Fruit fly (Drosophila melanogaster) whole organism, embryonic: ENCODE results near the gene Gclm.

Experiments used
- CG10147 ChIP-seq: fragments of 200-800 bp; sonication (Bioruptor generic); optimal IDR thresholded peaks from 2 replicates; lab custom pipeline; 2019; ENCODE audit warnings: missing biosample characterization, mild to moderate bottlenecking, missing genetic modification characterization, moderate library complexity
- CG10321 ChIP-seq: fragments of 200-800 bp; sonication (Bioruptor generic); IDR thresholded peaks from 2 replicates; pipeline ENCODE4 v1.3.6; 2022; ENCODE audit warnings: missing biosample characterization, missing genetic modification characterization
- CG10959 ChIP-seq: fragments of 200-800 bp; sonication (Bioruptor generic); IDR thresholded peaks from 2 replicates; pipeline ENCODE4 v1.3.6; 2022; ENCODE audit warnings: missing biosample characterization, missing genetic modification characterization
- CG12942 ChIP-seq: fragments of 200-800 bp; sonication (Bioruptor generic); optimal IDR thresholded peaks from 3 replicates; lab custom pipeline; 2016; ENCODE audit warnings: missing biosample characterization, missing genetic modification characterization
- CG13296 ChIP-seq: fragments of 200-800 bp; sonication (Bioruptor generic); optimal IDR thresholded peaks from 3 replicates; lab custom pipeline; 2018; ENCODE audit warnings: missing biosample characterization, mild to moderate bottlenecking, missing genetic modification characterization
- CG1647 ChIP-seq: fragments of 200-800 bp; sonication (Bioruptor generic); optimal IDR thresholded peaks from 3 replicates; lab custom pipeline; 2016; ENCODE audit warnings: missing biosample characterization, missing genetic modification characterization
- CG2678 ChIP-seq: fragments of 200-800 bp; sonication (Bioruptor generic); optimal IDR thresholded peaks from 3 replicates; lab custom pipeline; 2019; ENCODE audit warnings: missing biosample characterization, mild to moderate bottlenecking, missing genetic modification characterization, moderate library complexity
- CG31388 ChIP-seq: fragments of 200-800 bp; sonication (Bioruptor generic); optimal IDR thresholded peaks from 2 replicates; lab custom pipeline; 2016; ENCODE audit warnings: missing biosample characterization, missing genetic modification characterization
- CG3407 ChIP-seq: fragments of 200-800 bp; sonication (Bioruptor generic); optimal IDR thresholded peaks from 2 replicates; lab custom pipeline; 2018; ENCODE audit warnings: missing biosample characterization, mild to moderate bottlenecking, missing genetic modification characterization
- CG6683 ChIP-seq: fragments of 200-800 bp; sonication (Bioruptor generic); optimal IDR thresholded peaks from 2 replicates; lab custom pipeline; 2017; ENCODE audit warnings: missing biosample characterization, mild to moderate bottlenecking, missing genetic modification characterization, missing genetic modification reagents
- CG7556 ChIP-seq: fragments of 200-800 bp; sonication (Bioruptor generic); optimal IDR thresholded peaks from 2 replicates; lab custom pipeline; 2017; ENCODE audit warnings: missing biosample characterization, mild to moderate bottlenecking, missing genetic modification characterization
- CG9437 ChIP-seq: fragments of 200-800 bp; sonication (Bioruptor generic); optimal IDR thresholded peaks from 2 replicates; lab custom pipeline; 2018; ENCODE audit warnings: missing biosample characterization, mild to moderate bottlenecking, missing genetic modification characterization
- CG9876 ChIP-seq: fragments of 200-800 bp; sonication (Bioruptor generic); optimal IDR thresholded peaks from 2 replicates; lab custom pipeline; 2016; ENCODE audit warnings: missing biosample characterization, missing genetic modification characterization
- CrebB ChIP-seq: fragments of 200-800 bp; sonication (Bioruptor generic); optimal IDR thresholded peaks from 3 replicates; lab custom pipeline; 2018; ENCODE audit warnings: missing biosample characterization, mild to moderate bottlenecking, missing genetic modification characterization
- D19B ChIP-seq: fragments of 200-800 bp; sonication (Bioruptor generic); optimal IDR thresholded peaks from 2 replicates; lab custom pipeline; 2017; ENCODE audit warnings: missing biosample characterization, mild to moderate bottlenecking, missing genetic modification characterization
- Dp ChIP-seq: fragments of 200-800 bp; sonication (Bioruptor generic); optimal IDR thresholded peaks from 2 replicates; lab custom pipeline; 2018; ENCODE audit warnings: missing biosample characterization, mild to moderate bottlenecking, missing genetic modification characterization, moderate library complexity
- ERR ChIP-seq: fragments of 200-800 bp; sonication (Bioruptor generic); optimal IDR thresholded peaks from 2 replicates; lab custom pipeline; 2016; ENCODE audit warnings: missing biosample characterization, missing genetic modification characterization
- Elba2 ChIP-seq: fragments of 200-800 bp; sonication (Bioruptor generic); optimal IDR thresholded peaks from 3 replicates; lab custom pipeline; 2016; ENCODE audit warnings: missing biosample characterization, missing genetic modification characterization
- Ets65A ChIP-seq: fragments of 200-800 bp; sonication (Bioruptor generic); peaks from one replicate; lab custom pipeline; 2016; ENCODE audit warnings: missing biosample characterization, missing genetic modification characterization
- Hr51 ChIP-seq, 2 experiments: fragments of 200-800 bp; sonication (Bioruptor generic); optimal IDR thresholded peaks; 2 replicates in 1 of 2; 3 replicates in 1 of 2; lab custom pipeline; 2016 to 2018; ENCODE audit warnings: missing biosample characterization in 2 of 2, missing genetic modification characterization in 2 of 2, mild to moderate bottlenecking in 1 of 2, moderate library complexity in 1 of 2
- Hsf ChIP-seq: fragments of 200-800 bp; sonication (Bioruptor generic); optimal IDR thresholded peaks from 3 replicates; lab custom pipeline; 2016; ENCODE audit warnings: missing biosample characterization, missing genetic modification characterization
- Lpt ChIP-seq: fragments of >200 bp; optimal IDR thresholded peaks from 2 replicates; lab custom pipeline; 2018; ENCODE audit warnings: missing biosample characterization, missing genetic modification characterization
- MTF-1 ChIP-seq: fragments of 200-800 bp; sonication (Bioruptor generic); optimal IDR thresholded peaks from 2 replicates; lab custom pipeline; 2018; ENCODE audit warnings: missing biosample characterization, mild to moderate bottlenecking, missing genetic modification characterization, borderline replicate concordance
- Meics ChIP-seq: fragments of 200-800 bp; sonication (Bioruptor generic); optimal IDR thresholded peaks from 2 replicates; lab custom pipeline; 2017; ENCODE audit warnings: missing biosample characterization, mild to moderate bottlenecking, missing genetic modification characterization
- Myb ChIP-seq: fragments of 200-800 bp; sonication (Bioruptor generic); optimal IDR thresholded peaks from 2 replicates; lab custom pipeline; 2016; ENCODE audit warnings: missing biosample characterization, missing genetic modification characterization
- Neu2 ChIP-seq: fragments of 200-800 bp; sonication (Bioruptor generic); optimal IDR thresholded peaks from 3 replicates; lab custom pipeline; 2016; ENCODE audit warnings: missing biosample characterization, missing genetic modification characterization, borderline replicate concordance
- Nf-YB ChIP-seq: fragments of 200-800 bp; sonication (Bioruptor generic); optimal IDR thresholded peaks from 3 replicates; lab custom pipeline; 2019; ENCODE audit warnings: missing biosample characterization, mild to moderate bottlenecking, missing genetic modification characterization, moderate library complexity
- Nf-YC ChIP-seq: fragments of 200-800 bp; optimal IDR thresholded peaks from 3 replicates; lab custom pipeline; 2019; ENCODE audit warnings: missing biosample characterization, mild to moderate bottlenecking, missing genetic modification characterization, moderate library complexity
- PHDP ChIP-seq: fragments of 200-800 bp; sonication (Bioruptor generic); optimal IDR thresholded peaks from 3 replicates; lab custom pipeline; 2018; ENCODE audit warnings: missing biosample characterization, mild to moderate bottlenecking, missing genetic modification characterization, moderate library complexity
- Ravus ChIP-seq: fragments of 200-800 bp; sonication (Bioruptor generic); IDR thresholded peaks from 2 replicates; pipeline ENCODE4 v1.3.6; 2022; ENCODE audit warnings: missing biosample characterization, missing genetic modification characterization
- ab ChIP-seq: fragments of 200-800 bp; sonication (Bioruptor generic); optimal IDR thresholded peaks from 2 replicates; lab custom pipeline; 2016; ENCODE audit warnings: missing biosample characterization, missing genetic modification characterization
- bowl ChIP-seq: fragments of 200-800 bp; sonication (Bioruptor generic); IDR thresholded peaks from 2 replicates; pipeline ENCODE4 v1.3.6; 2022; ENCODE audit warnings: missing biosample characterization, missing genetic modification characterization
- chif ChIP-seq, 2 experiments: fragments of 200-800 bp; sonication (Bioruptor generic); optimal IDR thresholded peaks; 3 replicates each; lab custom pipeline; 2016; ENCODE audit warnings: missing biosample characterization in 2 of 2, missing genetic modification characterization in 2 of 2
- chn ChIP-seq: fragments of 200-800 bp; sonication (Bioruptor generic); optimal IDR thresholded peaks from 2 replicates; lab custom pipeline; 2016; ENCODE audit warnings: missing biosample characterization, missing genetic modification characterization
- ci ChIP-seq: fragments of 200-800 bp; sonication (Bioruptor generic); IDR thresholded peaks from 3 replicates; pipeline ENCODE4 v1.3.6; 2022; ENCODE audit warnings: missing biosample characterization, missing genetic modification characterization
- dpn ChIP-seq, 2 experiments: fragments of 200-800 bp; sonication (Bioruptor generic); optimal IDR thresholded peaks; 3 replicates each; lab custom pipeline; 2016; ENCODE audit warnings: missing biosample characterization in 2 of 2, missing genetic modification characterization in 2 of 2
- dysf ChIP-seq: fragments of 200-800 bp; sonication (Bioruptor generic); IDR thresholded peaks from 3 replicates; pipeline ENCODE4 v1.3.6; 2022; ENCODE audit warnings: missing biosample characterization, missing genetic modification characterization
- hkb ChIP-seq, 2 experiments: fragments of 200-800 bp in 1 of 2; fragments of >200 bp in 1 of 2; sonication (Bioruptor generic) in 1 of 2; IDR thresholded peaks in 1 of 2; optimal IDR thresholded peaks in 1 of 2; 2 replicates each; pipeline versions ENCODE4 v1.3.6 to Lab custom; 2017 to 2022; ENCODE audit warnings: missing biosample characterization in 1 of 2, missing genetic modification characterization in 1 of 2
- inv ChIP-seq: fragments of 200-800 bp; sonication (Bioruptor generic); IDR thresholded peaks from 2 replicates; pipeline ENCODE4 v1.3.6; 2022; ENCODE audit warnings: missing biosample characterization, missing genetic modification characterization; ENCODE audit not compliant: partially characterized antibody
- kay ChIP-seq: fragments of 200-800 bp; sonication (Bioruptor generic); optimal IDR thresholded peaks from 2 replicates; lab custom pipeline; 2016; ENCODE audit warnings: missing biosample characterization, missing genetic modification characterization
- pzg ChIP-seq: fragments of 200-800 bp; sonication (Bioruptor generic); optimal IDR thresholded peaks from 3 replicates; lab custom pipeline; 2018; ENCODE audit warnings: missing biosample characterization, mild to moderate bottlenecking, missing genetic modification characterization, moderate library complexity
- repo ChIP-seq: fragments of 200-800 bp; sonication (Bioruptor generic); optimal IDR thresholded peaks from 2 replicates; lab custom pipeline; 2016; ENCODE audit warnings: missing biosample characterization, missing genetic modification characterization
- scrt ChIP-seq: fragments of 200-800 bp; sonication (Bioruptor generic); optimal IDR thresholded peaks from 2 replicates; lab custom pipeline; 2018; ENCODE audit warnings: missing biosample characterization, mild to moderate bottlenecking, missing genetic modification characterization, moderate library complexity
- sd ChIP-seq: fragments of 200-800 bp; sonication (Bioruptor generic); optimal IDR thresholded peaks from 3 replicates; lab custom pipeline; 2018; ENCODE audit warnings: missing biosample characterization, mild to moderate bottlenecking, missing genetic modification characterization, moderate library complexity
- seq ChIP-seq: fragments of 200-800 bp; sonication (Bioruptor generic); IDR thresholded peaks from 2 replicates; pipeline ENCODE4 v1.3.6; 2022; ENCODE audit warnings: missing biosample characterization, missing genetic modification characterization
- slou ChIP-seq: fragments of 200-800 bp; sonication (Bioruptor generic); optimal IDR thresholded peaks from 3 replicates; lab custom pipeline; 2016; ENCODE audit warnings: missing biosample characterization, missing genetic modification characterization
- trem ChIP-seq: fragments of 200-800 bp; optimal IDR thresholded peaks from 3 replicates; lab custom pipeline; 2019; ENCODE audit warnings: missing biosample characterization, mild to moderate bottlenecking, missing genetic modification characterization, moderate library complexity
- vvl ChIP-seq: fragments of 200-800 bp; sonication (Bioruptor generic); IDR thresholded peaks from 2 replicates; pipeline ENCODE4 v1.3.6; 2022; ENCODE audit warnings: missing biosample characterization, missing genetic modification characterization

Gclm gene

DNA sequence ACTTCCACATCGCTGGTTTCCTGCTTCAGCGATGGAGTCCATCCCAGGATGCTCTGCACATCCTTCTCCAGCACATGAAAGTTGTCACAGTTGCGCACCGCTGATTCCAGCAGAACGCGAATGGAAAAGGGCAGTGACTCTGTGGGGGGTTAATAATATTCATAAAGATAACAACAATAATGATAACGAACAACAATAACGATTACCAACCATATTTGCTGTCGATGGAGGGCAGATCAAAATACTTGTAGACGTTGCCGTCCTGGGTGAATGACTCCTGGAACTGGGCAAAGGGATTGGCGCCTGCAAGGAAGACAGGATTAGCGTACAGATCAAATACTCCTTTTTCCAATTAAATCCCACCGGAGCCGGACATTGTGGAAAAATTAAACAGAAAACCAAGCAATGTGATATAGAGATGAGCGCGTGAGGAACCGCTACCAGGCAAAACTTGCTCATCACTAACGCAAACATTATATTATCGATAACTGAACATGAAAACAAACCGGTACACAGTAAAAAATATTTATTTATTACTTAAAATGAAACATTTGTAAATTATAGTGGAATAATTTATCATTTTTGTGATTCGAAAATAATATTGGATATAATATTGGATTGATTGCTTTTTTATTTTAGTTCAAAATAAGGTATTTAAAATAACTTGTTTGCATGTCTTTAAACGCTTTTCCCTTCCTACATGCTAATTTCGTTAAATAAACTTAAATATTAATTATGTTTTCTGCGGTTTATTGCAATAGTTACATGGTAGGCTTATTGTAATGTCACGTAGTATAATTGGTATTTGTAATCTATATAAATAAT is 38.1 kb upstream of the Gclm start, which contains the start of gene Irp-1A (continued):
- TF ChIP-seq seq (GFP tag; lab: Robert Waterston, UW), result no peak
- TF ChIP-seq CG12942 (GFP tag; lab: Kevin White, UChicago), result peak; percentile 59
- TF ChIP-seq Neu2 (GFP tag; lab: Kevin White, UChicago), result no peak
- peak; percentile 54 for TF ChIP-seq CrebB (tag; lab: Kevin White, UChicago)
- TF ChIP-seq dpn (GFP tag; optimal IDR thresholded peaks at IDR 0.05; lab: Kevin White, UChicago), result peak; percentile 51 to 69
- TF ChIP-seq Ravus (GFP tag; lab: Robert Waterston, UW), result peak; percentile 2; the same call in 1 of the 2 replicates
- TF ChIP-seq Ets65A, result no peak
- TF ChIP-seq pzg, result peak; percentile 59
- TF ChIP-seq CG31388 (GFP tag; lab: Kevin White, UChicago), result peak; percentile 31
- peak; percentile 68 for TF ChIP-seq CG9437 (GFP tag; lab: Kevin White, UChicago)
- peak; percentile 54 for TF ChIP-seq slou (GFP tag; lab: Kevin White, UChicago)
- peak; percentile 23 for TF ChIP-seq D19B
- peak; percentile 44 for TF ChIP-seq CG3407 (GFP tag; lab: Kevin White, UChicago)
- TF ChIP-seq CG10321 (GFP tag; lab: Robert Waterston, UW), result peak; percentile 27; the same call in 1 of the 2 replicates
- peak; percentile 82 for TF ChIP-seq ci (GFP tag; lab: Robert Waterston, UW)
- no peak for TF ChIP-seq ERR
- peak; percentile 70 for TF ChIP-seq Meics (GFP tag; lab: Kevin White, UChicago)
- TF ChIP-seq CG9876 (GFP tag; lab: Kevin White, UChicago), result no peak
- peak; percentile 51 for TF ChIP-seq sd (tag; lab: Kevin White, UChicago)
- TF ChIP-seq CG1647 (GFP tag; lab: Kevin White, UChicago), result peak; percentile 10
- peak; percentile 66 for TF ChIP-seq CG6683 (GFP tag; lab: Kevin White, UChicago)
- TF ChIP-seq repo (GFP tag; lab: Kevin White, UChicago), result no peak
- TF ChIP-seq Nf-YC, result peak; percentile 63
- TF ChIP-seq Lpt (GFP tag; lab: Kevin White, UChicago), result no peak
- peak; percentile 72; the same call in 2 of the 3 replicates for TF ChIP-seq dysf (GFP tag; lab: Robert Waterston, UW)
- TF ChIP-seq Nf-YB (GFP tag; lab: Kevin White, UChicago), result peak; percentile 65
- TF ChIP-seq vvl, result peak; percentile 90
- peak; percentile 41 for TF ChIP-seq Myb
- peak; percentile 87 for TF ChIP-seq CG2678 (tag; lab: Kevin White, UChicago)
- peak; percentile 83 for TF ChIP-seq CG10147 (GFP tag; lab: Kevin White, UChicago)
- TF ChIP-seq inv (GFP tag; lab: Robert Waterston, UW), result peak; percentile 72
- TF ChIP-seq CG13296 (GFP tag; lab: Kevin White, UChicago), result peak; percentile 85
- peak; percentile 37 for TF ChIP-seq scrt (GFP tag; lab: Kevin White, UChicago)
- peak; percentile 64 for TF ChIP-seq kay (GFP tag; lab: Kevin White, UChicago)
- no peak for TF ChIP-seq hkb (optimal IDR thresholded peaks at IDR 0.05; lab: Kevin White, UChicago)
- peak; percentile 77 for TF ChIP-seq hkb (GFP tag; IDR thresholded peaks at IDR 0.05; lab: Robert Waterston, UW)
- TF ChIP-seq PHDP (tag; lab: Kevin White, UChicago), result peak; percentile 90
- TF ChIP-seq chn (GFP tag; lab: Kevin White, UChicago), result peak; percentile 14
- TF ChIP-seq MTF-1 (GFP tag; lab: Kevin White, UChicago), result no peak
- peak; percentile 37 for TF ChIP-seq Dp (GFP tag; lab: Kevin White, UChicago)
- no peak for TF ChIP-seq CG10959 (GFP tag; lab: Robert Waterston, UW)
- TF ChIP-seq chif (GFP tag; optimal IDR thresholded peaks at IDR 0.05; lab: Kevin White, UChicago), result no peak
- peak; percentile 80 for TF ChIP-seq trem
- no peak for TF ChIP-seq Elba2 (GFP tag; lab: Kevin White, UChicago)
- peak; percentile 28 to 87 for TF ChIP-seq Hr51 (GFP tag; optimal IDR thresholded peaks at IDR 0.05; lab: Kevin White, UChicago)
- TF ChIP-seq Hsf (GFP tag; lab: Kevin White, UChicago), result peak; percentile 49
- TF ChIP-seq CG7556 (GFP tag; lab: Kevin White, UChicago), result peak; percentile 77
- no peak for TF ChIP-seq ab
- TF ChIP-seq bowl (GFP tag; lab: Robert Waterston, UW), result 0 out of 2 replicates have a peak, but pooled peaks have one; percentile 23
